Worm (Caenorhabditis elegans) whole organism, late embryonic: ENCODE measurements around the gene Y41G9A.17.

ENCODE experiments used
- C38D4.7 ChIP-seq: fragments of 200-800 bp; sonication (Bioruptor generic); optimal IDR thresholded peaks from 2 replicates; lab custom pipeline; 2018; ENCODE audit warnings: mild to moderate bottlenecking, missing genetic modification characterization, moderate library complexity, missing compliant biosample characterization
- ceh-30 ChIP-seq: fragments of 150-350 bp; optimal IDR thresholded peaks from 2 replicates; lab custom pipeline; 2014; ENCODE audit warnings: missing biosample characterization, missing genetic modification characterization
- ceh-31 ChIP-seq: sonication (generic microtip); optimal IDR thresholded peaks from 2 replicates; lab custom pipeline; 2016; ENCODE audit warnings: missing genetic modification characterization, missing compliant biosample characterization
- ceh-6 ChIP-seq: fragments of 200-800 bp; sonication (Bioruptor generic); optimal IDR thresholded peaks from 2 replicates; lab custom pipeline; 2018; ENCODE audit warnings: mild to moderate bottlenecking, missing genetic modification characterization, missing compliant biosample characterization
- dve-1 ChIP-seq: sonication (generic microtip); optimal IDR thresholded peaks from 2 replicates; lab custom pipeline; 2017; ENCODE audit warnings: antibody characterized with exemption, mild to moderate bottlenecking, missing genetic modification characterization, missing compliant biosample characterization
- elt-2 ChIP-seq: sonication (generic microtip); optimal IDR thresholded peaks from 2 replicates; lab custom pipeline; 2016; ENCODE audit warnings: missing genetic modification reagents, missing genetic modification characterization, missing compliant biosample characterization
- lin-11 ChIP-seq: fragments of 200-800 bp; sonication (Bioruptor generic); optimal IDR thresholded peaks from 2 replicates; lab custom pipeline; 2018; ENCODE audit warnings: mild to moderate bottlenecking, missing genetic modification characterization, missing compliant biosample characterization
- mec-3 ChIP-seq: sonication (generic microtip); optimal IDR thresholded peaks from 2 replicates; lab custom pipeline; 2016; ENCODE audit warnings: borderline replicate concordance, missing genetic modification characterization, missing compliant biosample characterization
- npax-4 ChIP-seq: sonication (generic microtip); optimal IDR thresholded peaks from 2 replicates; lab custom pipeline; 2016; ENCODE audit warnings: missing genetic modification characterization, missing compliant biosample characterization
- sox-4 ChIP-seq: sonication (generic microtip); optimal IDR thresholded peaks from 2 replicates; lab custom pipeline; 2017; ENCODE audit warnings: mild to moderate bottlenecking, missing genetic modification characterization, inconsistent platforms, missing compliant biosample characterization
- tbx-2 ChIP-seq: sonication (generic microtip); optimal IDR thresholded peaks from 2 replicates; lab custom pipeline; 2016; ENCODE audit warnings: missing genetic modification characterization, missing compliant biosample characterization
- tbx-7 ChIP-seq: sonication (generic microtip); optimal IDR thresholded peaks from 2 replicates; lab custom pipeline; 2016; ENCODE audit warnings: missing genotype, missing genetic modification characterization, missing compliant biosample characterization
- unc-86 ChIP-seq: sonication (generic microtip); optimal IDR thresholded peaks from 2 replicates; lab custom pipeline; 2016; ENCODE audit warnings: missing genetic modification characterization, missing compliant biosample characterization

- TF ChIP-seq ceh-30 (tag; lab: Kevin White, UChicago) (no peak), lin-11 (tag; lab: Kevin White, UChicago) (no peak), C38D4.7 (GFP tag; lab: Kevin White, UChicago) (no peak), dve-1 (tag; lab: Kevin White, UChicago) (no peak), tbx-7 (tag; lab: Kevin White, UChicago) (no peak), tbx-2 (tag; lab: Kevin White, UChicago) (no peak), mec-3 (tag; lab: Kevin White, UChicago) (no peak), ceh-6 (GFP tag; lab: Kevin White, UChicago) (no peak), ceh-31 (tag; lab: Kevin White, UChicago) (no peak), unc-86 (tag; lab: Kevin White, UChicago) (no peak), sox-4 (tag; lab: Kevin White, UChicago) (no peak), npax-4 (no peak), elt-2 (tag; lab: Kevin White, UChicago) (no peak)
Measured at ce11 chrX:2946508-2947005, 53.0 kb downstream of the Y41G9A.17 start, which contains the start of the genes Y41G9A.10 and Y41G9A.5.
